Worm (Caenorhabditis elegans) whole organism, L4 larva: ENCODE data around the gene tomm-70.
A peak's percentile ranks its signal among the peaks of the same experiment; 100 is the strongest.

Experiments
- D1046.2 ChIP-seq: fragments of 200-800 bp; sonication (Bioruptor generic); IDR thresholded peaks from 2 replicates; pipeline ENCODE4 v1.3.6; 2022; ENCODE audit warnings: missing genetic modification characterization, missing compliant biosample characterization
- F26F4.8 ChIP-seq: fragments of 200-800 bp; sonication (Bioruptor generic); conservative IDR thresholded peaks from 2 replicates; pipeline ENCODE4 v1.3.6; 2022; ENCODE audit warnings: missing genetic modification characterization, missing compliant biosample characterization
- F44E2.7 ChIP-seq: fragments of 200-800 bp; sonication (Bioruptor generic); IDR thresholded peaks from 2 replicates; pipeline ENCODE4 v2.1.2; 2022; ENCODE audit warnings: missing genetic modification characterization, missing compliant biosample characterization
- Y105C5A.15 ChIP-seq: fragments of 200-800 bp; sonication (Bioruptor generic); IDR thresholded peaks from 2 replicates; pipeline ENCODE4 v1.3.6; 2022; ENCODE audit warnings: missing genetic modification characterization, missing compliant biosample characterization
- Y5F2A.4 ChIP-seq: fragments of 200-800 bp; sonication (Bioruptor generic); optimal IDR thresholded peaks from 2 replicates; lab custom pipeline; 2018; ENCODE audit warnings: mild to moderate bottlenecking, missing genetic modification characterization, missing compliant biosample characterization
- ZK546.5 ChIP-seq, 2 experiments: sonication (generic microtip); optimal IDR thresholded peaks; 2 replicates each; lab custom pipeline; 2017; ENCODE audit warnings: missing biosample characterization in 2 of 2, missing genetic modification characterization in 2 of 2
- aly-2 ChIP-seq: sonication (generic microtip); optimal IDR thresholded peaks from 2 replicates; lab custom pipeline; 2018; ENCODE audit warnings: missing biosample characterization, missing genetic modification characterization
- arid-1 ChIP-seq: fragments of 200-800 bp; sonication (Bioruptor generic); conservative IDR thresholded peaks from 2 replicates; pipeline ENCODE4 v1.3.6; 2022; ENCODE audit warnings: missing genetic modification reagents, missing genetic modification characterization, missing compliant biosample characterization
- attf-4 ChIP-seq: sonication (generic microtip); optimal IDR thresholded peaks from 3 replicates; lab custom pipeline; 2017; ENCODE audit warnings: missing biosample characterization, missing genetic modification characterization
- ceh-32 ChIP-seq: sonication (generic microtip); optimal IDR thresholded peaks from 2 replicates; lab custom pipeline; 2016; ENCODE audit warnings: mild to moderate bottlenecking, missing genetic modification characterization, missing compliant biosample characterization; ENCODE audit not compliant: poor library complexity
- ceh-62 ChIP-seq: sonication (generic microtip); optimal IDR thresholded peaks from 2 replicates; lab custom pipeline; 2017; ENCODE audit warnings: missing biosample characterization, missing genetic modification characterization
- cey-2 ChIP-seq: sonication (generic microtip); optimal IDR thresholded peaks from 3 replicates; lab custom pipeline; 2017; ENCODE audit warnings: missing genetic modification characterization, mild to moderate bottlenecking, missing compliant biosample characterization, antibody characterized with exemption, borderline replicate concordance; ENCODE audit not compliant: insufficient read depth
- ctbp-1 ChIP-seq: fragments of 200-800 bp; sonication (Bioruptor generic); IDR thresholded peaks from 2 replicates; pipeline ENCODE4 v1.3.6; 2022; ENCODE audit warnings: missing genetic modification reagents, missing genetic modification characterization, missing compliant biosample characterization
- daf-12 ChIP-seq: fragments of 150-350 bp; optimal IDR thresholded peaks from 2 replicates; lab custom pipeline; 2014; ENCODE audit warnings: missing biosample characterization, missing genetic modification reagents, missing genetic modification characterization
- daf-16 ChIP-seq, 3 experiments: sonication (generic microtip); optimal IDR thresholded peaks; 2 replicates each; lab custom pipeline; 2016 to 2017; ENCODE audit warnings: missing genetic modification characterization in 3 of 3, missing genetic modification reagents in 3 of 3, mild to moderate bottlenecking in 2 of 3, missing compliant biosample characterization in 2 of 3, missing biosample characterization in 1 of 3, moderate library complexity in 1 of 3
- daf-19 ChIP-seq: fragments of 200-800 bp; sonication (Bioruptor generic); conservative IDR thresholded peaks from 2 replicates; pipeline ENCODE4 v1.3.6; 2022; ENCODE audit warnings: missing genetic modification characterization, missing compliant biosample characterization
- daf-8 ChIP-seq: fragments of 200-800 bp; sonication (Bioruptor generic); IDR thresholded peaks from 2 replicates; pipeline ENCODE4 v1.3.6; 2022; ENCODE audit warnings: missing genetic modification characterization, missing compliant biosample characterization
- dmd-6 ChIP-seq: fragments of 200-800 bp; sonication (Bioruptor generic); IDR thresholded peaks from 2 replicates; pipeline ENCODE4 v1.3.6; 2022; ENCODE audit warnings: missing genetic modification reagents, missing genetic modification characterization, missing compliant biosample characterization
- dmd-8 ChIP-seq: fragments of 200-800 bp; sonication (Bioruptor generic); IDR thresholded peaks from 2 replicates; pipeline ENCODE4 v1.3.6; 2022; ENCODE audit warnings: missing genetic modification characterization, missing compliant biosample characterization
- dve-1 ChIP-seq: sonication (generic microtip); optimal IDR thresholded peaks from 2 replicates; lab custom pipeline; 2017; ENCODE audit warnings: antibody characterized with exemption, mild to moderate bottlenecking, missing genetic modification characterization, missing compliant biosample characterization; ENCODE audit not compliant: insufficient read depth
- egl-27 ChIP-seq: sonication (generic microtip); optimal IDR thresholded peaks from 3 replicates; lab custom pipeline; 2017; ENCODE audit warnings: missing biosample characterization, missing genetic modification reagents, missing genetic modification characterization
- fos-1 ChIP-seq: fragments of 150-350 bp; optimal IDR thresholded peaks from 2 replicates; lab custom pipeline; 2014; ENCODE audit warnings: missing biosample characterization, missing genetic modification characterization
- hif-1 ChIP-seq, 2 experiments: sonication (generic microtip); optimal IDR thresholded peaks; 2 replicates each; lab custom pipeline; 2016 to 2017; ENCODE audit warnings: missing compliant biosample characterization in 2 of 2, missing genetic modification characterization in 2 of 2, missing genetic modification reagents in 2 of 2, missing genotype in 2 of 2, mild to moderate bottlenecking in 1 of 2
- hlh-11 ChIP-seq: fragments of 200-800 bp; sonication (Bioruptor generic); optimal IDR thresholded peaks from 2 replicates; lab custom pipeline; 2018; ENCODE audit warnings: mild to moderate bottlenecking, missing genetic modification characterization, missing compliant biosample characterization
- lin-1 ChIP-seq: fragments of 200-800 bp; sonication (Bioruptor generic); IDR thresholded peaks from 2 replicates; pipeline ENCODE4 v1.3.6; 2022; ENCODE audit warnings: missing genetic modification reagents, missing genetic modification characterization, missing compliant biosample characterization
- lin-13 ChIP-seq: fragments of 150-350 bp; optimal IDR thresholded peaks from 2 replicates; lab custom pipeline; 2014; ENCODE audit warnings: missing biosample characterization, missing genetic modification reagents, missing genetic modification characterization
- lin-15B ChIP-seq: fragments of 150-350 bp; sonication (generic microtip); optimal IDR thresholded peaks from 3 replicates; lab custom pipeline; 2014; ENCODE audit warnings: missing biosample characterization, missing genetic modification characterization
- lin-29 ChIP-seq: fragments of 200-800 bp; sonication (Bioruptor generic); IDR thresholded peaks from 2 replicates; pipeline ENCODE4 v1.3.6; 2022; ENCODE audit warnings: missing genetic modification reagents, missing genetic modification characterization, missing compliant biosample characterization
- lin-38 ChIP-seq: fragments of 200-800 bp; sonication (Bioruptor generic); IDR thresholded peaks from 2 replicates; pipeline ENCODE4 v1.3.6; 2022; ENCODE audit warnings: missing genetic modification reagents, missing genetic modification characterization, missing compliant biosample characterization
- lin-39 ChIP-seq: fragments of 150-350 bp; optimal IDR thresholded peaks from 2 replicates; lab custom pipeline; 2014; ENCODE audit warnings: missing biosample characterization, missing genetic modification reagents, missing genetic modification characterization
- madf-5 ChIP-seq, 2 experiments: fragments of 200-800 bp; sonication (Bioruptor generic); IDR thresholded peaks; 2 replicates each; pipeline ENCODE4 v1.3.6; 2022; ENCODE audit warnings: missing compliant biosample characterization in 2 of 2, missing genetic modification characterization in 2 of 2
- madf-9 ChIP-seq: fragments of 200-800 bp; sonication (Bioruptor generic); conservative IDR thresholded peaks from 2 replicates; pipeline ENCODE4 v1.3.6; 2022; ENCODE audit warnings: missing genetic modification reagents, missing genetic modification characterization, missing compliant biosample characterization
- mdl-1 ChIP-seq, 2 experiments: fragments of 150-350 bp in 1 of 2; sonication (generic microtip) in 1 of 2; optimal IDR thresholded peaks; 2 replicates each; lab custom pipeline; 2014 to 2017; ENCODE audit warnings: missing biosample characterization in 2 of 2, missing genetic modification characterization in 2 of 2
- mdt-29 ChIP-seq: fragments of 200-800 bp; sonication (Bioruptor generic); IDR thresholded peaks from 2 replicates; pipeline ENCODE4 v1.3.6; 2022; ENCODE audit warnings: missing genetic modification reagents, missing genetic modification characterization, missing compliant biosample characterization
- mes-2 ChIP-seq: sonication (generic microtip); optimal IDR thresholded peaks from 2 replicates; lab custom pipeline; 2016; ENCODE audit warnings: missing genotype, mild to moderate bottlenecking, missing genetic modification characterization, missing compliant biosample characterization; ENCODE audit not compliant: poor library complexity, severe bottlenecking
- mxl-3 ChIP-seq: fragments of 200-800 bp; sonication (Bioruptor generic); optimal IDR thresholded peaks from 2 replicates; lab custom pipeline; 2018; ENCODE audit warnings: mild to moderate bottlenecking, missing genetic modification characterization, missing compliant biosample characterization
- nhr-10 ChIP-seq: fragments of 150-350 bp; optimal IDR thresholded peaks from 2 replicates; lab custom pipeline; 2014; ENCODE audit warnings: missing biosample characterization, missing genetic modification characterization
- nhr-102 ChIP-seq: sonication (generic microtip); optimal IDR thresholded peaks from 2 replicates; lab custom pipeline; 2016; ENCODE audit warnings: mild to moderate bottlenecking, missing genetic modification characterization, moderate library complexity, missing compliant biosample characterization
- nhr-111 ChIP-seq: fragments of 200-800 bp; sonication (Bioruptor generic); optimal IDR thresholded peaks from 2 replicates; lab custom pipeline; 2018; ENCODE audit warnings: mild to moderate bottlenecking, missing genetic modification characterization, missing compliant biosample characterization
- nhr-25 ChIP-seq: sonication (generic microtip); optimal IDR thresholded peaks from 2 replicates; lab custom pipeline; 2017; ENCODE audit warnings: missing genetic modification characterization, mild to moderate bottlenecking, missing compliant biosample characterization, antibody characterized with exemption, moderate library complexity, borderline replicate concordance; ENCODE audit not compliant: insufficient read depth
- nhr-41 ChIP-seq: fragments of 200-800 bp; sonication (Bioruptor generic); IDR thresholded peaks from 2 replicates; pipeline ENCODE4 v1.3.6; 2022; ENCODE audit warnings: missing genetic modification reagents, missing genetic modification characterization, missing compliant biosample characterization
- nhr-76 ChIP-seq: fragments of 150-350 bp; optimal IDR thresholded peaks from 2 replicates; lab custom pipeline; 2014; ENCODE audit warnings: missing biosample characterization, missing genetic modification characterization
- pqm-1 ChIP-seq: sonication (generic microtip); optimal IDR thresholded peaks from 2 replicates; lab custom pipeline; 2017; ENCODE audit warnings: missing biosample characterization, missing genetic modification characterization
- saeg-2 ChIP-seq: fragments of 200-800 bp; sonication (Bioruptor generic); IDR thresholded peaks from 2 replicates; pipeline ENCODE4 v1.3.6; 2022; ENCODE audit warnings: missing genetic modification reagents, missing genetic modification characterization, missing compliant biosample characterization
- set-16 ChIP-seq: fragments of 200-800 bp; sonication (Bioruptor generic); IDR thresholded peaks from 2 replicates; pipeline ENCODE4 v1.3.6; 2022; ENCODE audit warnings: missing genetic modification reagents, missing genetic modification characterization, missing compliant biosample characterization
- snpc-4 ChIP-seq: fragments of 150-350 bp; optimal IDR thresholded peaks from 2 replicates; lab custom pipeline; 2014; ENCODE audit warnings: missing biosample characterization, missing genetic modification characterization
- unc-130 ChIP-seq: sonication (generic microtip); optimal IDR thresholded peaks from 2 replicates; lab custom pipeline; 2016; ENCODE audit warnings: missing genetic modification reagents, missing genetic modification characterization, missing compliant biosample characterization
- vab-7 ChIP-seq: fragments of 200-800 bp; sonication (Bioruptor generic); IDR thresholded peaks from 2 replicates; pipeline ENCODE4 v1.3.6; 2022; ENCODE audit warnings: missing genetic modification reagents, missing genetic modification characterization, missing compliant biosample characterization
- zfp-2 ChIP-seq: sonication (generic microtip); optimal IDR thresholded peaks from 2 replicates; lab custom pipeline; 2016; ENCODE audit warnings: mild to moderate bottlenecking, missing genetic modification characterization, missing compliant biosample characterization
- zip-2 ChIP-seq: fragments of 150-350 bp; optimal IDR thresholded peaks from 2 replicates; lab custom pipeline; 2014; ENCODE audit warnings: missing biosample characterization, missing genetic modification characterization
- ztf-11 ChIP-seq: fragments of 150-350 bp; optimal IDR thresholded peaks from 2 replicates; lab custom pipeline; 2014; ENCODE audit warnings: missing biosample characterization, missing genetic modification characterization

The tomm-70 gene

ce11 chrIII:8785426-8785825 lies 30.9 kb upstream of the tomm-70 start (continued):
- TF ChIP-seq zfp-2 (tag; lab: Kevin White, UChicago) (no peak), F44E2.7 (peak; percentile 64; the same call in 1 of the 2 replicates), ceh-32 (no peak), lin-1 (GFP tag; lab: Robert Waterston, UW) (no peak), daf-19 (GFP tag; lab: Robert Waterston, UW) (no peak), ctbp-1 (GFP tag; lab: Robert Waterston, UW) (no peak), ztf-11 (tag; lab: Kevin White, UChicago) (no peak), nhr-102 (tag; lab: Kevin White, UChicago) (no peak), lin-13 (GFP tag; lab: Kevin White, UChicago) (no peak), ceh-62 (tag; lab: Kevin White, UChicago) (no peak), Y105C5A.15 (GFP tag; lab: Robert Waterston, UW) (no peak), madf-5 (GFP tag; IDR thresholded peaks at IDR 0.05; lab: Robert Waterston, UW) (no peak), saeg-2 (peak; percentile 75), snpc-4 (tag; lab: Kevin White, UChicago) (no peak), lin-15B (no peak), mdl-1 (tag; optimal IDR thresholded peaks at IDR 0.05; lab: Kevin White, UChicago) (peak; percentile 2 to 95), mxl-3 (GFP tag; lab: Kevin White, UChicago) (peak; percentile 47), hif-1 (tag; optimal IDR thresholded peaks at IDR 0.05; lab: Kevin White, UChicago) (peak in 1 of 2 experiments; percentile 48), vab-7 (GFP tag; lab: Robert Waterston, UW) (0 out of 2 replicates have a peak, but pooled peaks have one; percentile 10), arid-1 (no peak), D1046.2 (no peak), aly-2 (tag; lab: Kevin White, UChicago) (no peak), nhr-76 (no peak), dmd-8 (GFP tag; lab: Robert Waterston, UW) (no peak), lin-39 (tag; lab: Kevin White, UChicago) (no peak), Y5F2A.4 (no peak), daf-16 (GFP tag; optimal IDR thresholded peaks at IDR 0.05; lab: Kevin White, UChicago) (no peak), daf-16 (tag; optimal IDR thresholded peaks at IDR 0.05; lab: Kevin White, UChicago) (no peak), nhr-25 (tag; lab: Kevin White, UChicago) (no peak), zip-2 (tag; lab: Kevin White, UChicago) (no peak), egl-27 (tag; lab: Kevin White, UChicago) (no peak), nhr-10 (tag; lab: Kevin White, UChicago) (no peak), pqm-1 (tag; lab: Kevin White, UChicago) (no peak), hlh-11 (tag; lab: Kevin White, UChicago) (peak; percentile 86), daf-12 (tag; lab: Kevin White, UChicago) (no peak), ZK546.5 (tag; optimal IDR thresholded peaks at IDR 0.05; lab: Kevin White, UChicago) (no peak), cey-2 (tag; lab: Kevin White, UChicago) (no peak), mdt-29 (no peak), fos-1 (tag; lab: Kevin White, UChicago) (no peak), daf-8 (GFP tag; lab: Robert Waterston, UW) (no peak), lin-29 (no peak), set-16 (no peak), F26F4.8 (GFP tag; lab: Robert Waterston, UW) (no peak), attf-4 (tag; lab: Kevin White, UChicago) (no peak), mes-2 (peak; percentile 29), dmd-6 (GFP tag; lab: Robert Waterston, UW) (peak; percentile 81), madf-9 (GFP tag; lab: Robert Waterston, UW) (no peak), unc-130 (no peak), nhr-41 (GFP tag; lab: Robert Waterston, UW) (no peak), lin-38 (GFP tag; lab: Robert Waterston, UW) (no peak), dve-1 (tag; lab: Kevin White, UChicago) (peak; percentile 63), nhr-111 (GFP tag; lab: Kevin White, UChicago) (no peak)
